Fruit fly (Drosophila melanogaster) whole organism, wandering third instar larva: Measurements from ENCODE around the gene CG7631.

Experiments used
- Abd-B ChIP-seq: fragments of >200 bp; optimal IDR thresholded peaks from 2 replicates; lab custom pipeline; 2017; ENCODE audit warnings: missing biosample characterization, missing genetic modification characterization
- CG32264 ChIP-seq: fragments of 200-800 bp; sonication (Bioruptor generic); optimal IDR thresholded peaks from 2 replicates; lab custom pipeline; 2016; ENCODE audit warnings: missing biosample characterization, missing genetic modification characterization
- CG9705 ChIP-seq: fragments of 200-800 bp; sonication (Bioruptor generic); optimal IDR thresholded peaks from 2 replicates; lab custom pipeline; 2018; ENCODE audit warnings: missing biosample characterization, mild to moderate bottlenecking, missing genetic modification characterization
- Dfd ChIP-seq: fragments of >200 bp; optimal IDR thresholded peaks from 2 replicates; lab custom pipeline; 2017; ENCODE audit warnings: missing biosample characterization, missing genetic modification characterization
- Dif ChIP-seq: fragments of 200-275, 200-300 bp; sonication (Bioruptor generic); optimal IDR thresholded peaks from 2 replicates; lab custom pipeline; 2018; ENCODE audit warnings: missing biosample characterization, missing genetic modification characterization; ENCODE audit not compliant: partially characterized antibody
- GATAd ChIP-seq: sonication (Bioruptor generic); optimal IDR thresholded peaks from 2 replicates; lab custom pipeline; 2016; ENCODE audit warnings: missing biosample characterization, missing genetic modification characterization
- HLH106 ChIP-seq: fragments of 200-800 bp; optimal IDR thresholded peaks from 3 replicates; lab custom pipeline; 2019; ENCODE audit warnings: missing biosample characterization, mild to moderate bottlenecking, missing genetic modification characterization, moderate library complexity
- Hnf4 ChIP-seq: fragments of 200-800 bp; sonication (Bioruptor generic); optimal IDR thresholded peaks from 2 replicates; lab custom pipeline; 2016; ENCODE audit warnings: missing biosample characterization, mild to moderate bottlenecking, missing genetic modification characterization
- Hr78 ChIP-seq: fragments of >200 bp; optimal IDR thresholded peaks from 2 replicates; lab custom pipeline; 2017; ENCODE audit warnings: missing biosample characterization, missing genetic modification characterization
- Jra ChIP-seq: sonication (Bioruptor generic); optimal IDR thresholded peaks from 2 replicates; lab custom pipeline; 2016; ENCODE audit warnings: missing biosample characterization, missing genetic modification characterization
- Mio ChIP-seq: sonication (Bioruptor generic); optimal IDR thresholded peaks from 2 replicates; lab custom pipeline; 2016; ENCODE audit warnings: missing biosample characterization, missing genetic modification characterization
- Myc ChIP-seq: fragments of >200 bp; optimal IDR thresholded peaks from 2 replicates; lab custom pipeline; 2017
- N ChIP-seq: fragments of >200 bp; optimal IDR thresholded peaks from 2 replicates; lab custom pipeline; 2018; ENCODE audit warnings: missing biosample characterization, missing external identifiers, missing genetic modification characterization
- OdsH ChIP-seq: fragments of 200-800 bp; sonication (Bioruptor generic); optimal IDR thresholded peaks from 2 replicates; lab custom pipeline; 2016; ENCODE audit warnings: missing biosample characterization, mild to moderate bottlenecking, missing genetic modification characterization
- Rel ChIP-seq, 2 experiments: fragments of 200-800 bp; sonication (Bioruptor generic) in 1 of 2; optimal IDR thresholded peaks; 2 replicates in 1 of 2; 3 replicates in 1 of 2; lab custom pipeline; 2016 to 2019; ENCODE audit warnings: mild to moderate bottlenecking in 2 of 2, missing biosample characterization in 2 of 2, missing genetic modification characterization in 2 of 2, moderate library complexity in 1 of 2
- Sp1 ChIP-seq: fragments of 200-800 bp; sonication (Bioruptor generic); optimal IDR thresholded peaks from 3 replicates; lab custom pipeline; 2019; ENCODE audit warnings: missing biosample characterization, mild to moderate bottlenecking, missing genetic modification characterization, moderate library complexity
- Vsx2 ChIP-seq: fragments of 200-300, 225-300 bp; sonication (Bioruptor generic); optimal IDR thresholded peaks from 2 replicates; lab custom pipeline; 2018; ENCODE audit warnings: missing biosample characterization, missing genetic modification characterization; ENCODE audit not compliant: partially characterized antibody
- br ChIP-seq: fragments of 200-800 bp; sonication (Bioruptor generic); optimal IDR thresholded peaks from 2 replicates; lab custom pipeline; 2016; ENCODE audit warnings: missing biosample characterization, missing genetic modification characterization
- brk ChIP-seq: fragments of 200-800 bp; sonication (Bioruptor generic); optimal IDR thresholded peaks from 2 replicates; lab custom pipeline; 2016; ENCODE audit warnings: missing biosample characterization, mild to moderate bottlenecking, missing genetic modification characterization
- dl ChIP-seq, 2 experiments: fragments of 175-275, 200-275 bp in 1 of 2; fragments of 200-275 bp in 1 of 2; sonication (Bioruptor generic); optimal IDR thresholded peaks; lab custom pipeline; 2018; ENCODE audit warnings: mild to moderate bottlenecking in 2 of 2, missing biosample characterization in 2 of 2, missing genetic modification characterization in 2 of 2, moderate library complexity in 2 of 2; ENCODE audit not compliant: partially characterized antibody in 2 of 2, insufficient read depth in 1 of 2
- dmrt93B ChIP-seq: fragments of 200-800 bp; sonication (Bioruptor generic); optimal IDR thresholded peaks from 2 replicates; lab custom pipeline; 2018; ENCODE audit warnings: missing biosample characterization, mild to moderate bottlenecking, missing genetic modification characterization
- dsf ChIP-seq: sonication (Bioruptor generic); optimal IDR thresholded peaks from 2 replicates; lab custom pipeline; 2016; ENCODE audit warnings: missing biosample characterization, missing genetic modification characterization, borderline replicate concordance
- ey ChIP-seq: fragments of 200-800 bp; sonication (Bioruptor generic); optimal IDR thresholded peaks from 2 replicates; lab custom pipeline; 2016; ENCODE audit warnings: missing biosample characterization, missing genetic modification characterization
- foxo ChIP-seq, 2 experiments: fragments of 200-800 bp; sonication (Bioruptor generic); optimal IDR thresholded peaks; 2 replicates in 1 of 2; 3 replicates in 1 of 2; lab custom pipeline; 2016 to 2017; ENCODE audit warnings: missing biosample characterization in 2 of 2, missing genetic modification characterization in 2 of 2
- fru ChIP-seq: fragments of 200-800 bp; sonication (Bioruptor generic); optimal IDR thresholded peaks from 3 replicates; lab custom pipeline; 2016; ENCODE audit warnings: missing biosample characterization, mild to moderate bottlenecking, missing genetic modification characterization
- h ChIP-seq: fragments of 200-800 bp; sonication (Bioruptor generic); optimal IDR thresholded peaks from 3 replicates; lab custom pipeline; 2016; ENCODE audit warnings: missing biosample characterization, mild to moderate bottlenecking, missing genetic modification characterization
- jim ChIP-seq: fragments of 175-275, 200-325 bp; sonication (Bioruptor generic); optimal IDR thresholded peaks from 2 replicates; lab custom pipeline; 2016; ENCODE audit warnings: missing biosample characterization, mild to moderate bottlenecking, missing genetic modification characterization
- lola ChIP-seq: fragments of >200 bp; optimal IDR thresholded peaks from 2 replicates; lab custom pipeline; 2017; ENCODE audit warnings: missing biosample characterization, missing genetic modification characterization
- pan ChIP-seq: fragments of >200 bp; optimal IDR thresholded peaks from 2 replicates; lab custom pipeline; 2017
- psq ChIP-seq: fragments of 200-800 bp; sonication (Bioruptor generic); optimal IDR thresholded peaks from 3 replicates; lab custom pipeline; 2017; ENCODE audit warnings: missing biosample characterization, mild to moderate bottlenecking, missing genetic modification characterization, moderate library complexity
- rgr ChIP-seq: fragments of 200-800 bp; sonication (Bioruptor generic); optimal IDR thresholded peaks from 3 replicates; lab custom pipeline; 2016; ENCODE audit warnings: missing biosample characterization, mild to moderate bottlenecking, missing genetic modification characterization
- sage ChIP-seq: fragments of 200-800 bp; sonication (Bioruptor generic); optimal IDR thresholded peaks from 2 replicates; lab custom pipeline; 2016; ENCODE audit warnings: missing biosample characterization, mild to moderate bottlenecking, missing genetic modification characterization
- sv ChIP-seq: fragments of 200-800 bp; sonication (Bioruptor generic); optimal IDR thresholded peaks from 3 replicates; lab custom pipeline; 2016; ENCODE audit warnings: missing biosample characterization, missing genetic modification characterization
- tai ChIP-seq: sonication (Bioruptor generic); optimal IDR thresholded peaks from 2 replicates; lab custom pipeline; 2016; ENCODE audit warnings: missing biosample characterization, missing genetic modification characterization
- usp ChIP-seq: fragments of >200 bp; optimal IDR thresholded peaks from 2 replicates; lab custom pipeline; 2017; ENCODE audit warnings: missing biosample characterization, missing genetic modification characterization
- woc ChIP-seq: sonication (Bioruptor generic); optimal IDR thresholded peaks from 2 replicates; lab custom pipeline; 2016; ENCODE audit warnings: missing biosample characterization, mild to moderate bottlenecking, missing genetic modification characterization

Gene CG7631

dm6 chr2L:15616251-15616650, 12.2 kb upstream of the CG7631 start, which contains the start of gene CG15253:
Gene CG15253 (minus strand): TSS chr2L:15616351.
- TF ChIP-seq Dfd (no peak), tai (GFP tag; lab: Kevin White, UChicago) (no peak), GATAd (GFP tag; lab: Kevin White, UChicago) (no peak), dl (GFP tag; optimal IDR thresholded peaks at IDR 0.05; lab: Kevin White, UChicago; ENCODE audit: insufficient read depth in 1 of 2, partially characterized antibody in 2 of 2) (no peak), dmrt93B (no peak), N (no peak), HLH106 (tag; lab: Kevin White, UChicago) (no peak), Hnf4 (GFP tag; lab: Kevin White, UChicago) (no peak), rgr (GFP tag; lab: Kevin White, UChicago) (no peak), sv (GFP tag; lab: Kevin White, UChicago) (no peak), foxo (GFP tag; optimal IDR thresholded peaks at IDR 0.05; lab: Kevin White, UChicago) (no peak), Vsx2 (no peak), pan (lab: Kevin White, UChicago) (no peak), jim (GFP tag; lab: Kevin White, UChicago) (no peak), h (GFP tag; lab: Kevin White, UChicago) (no peak), ey (GFP tag; lab: Kevin White, UChicago) (no peak), Sp1 (GFP tag; lab: Kevin White, UChicago) (no peak), lola (GFP tag; lab: Kevin White, UChicago) (no peak), Jra (no peak), Dif (GFP tag; lab: Kevin White, UChicago) (no peak)

- TF ChIP-seq sv (GFP tag; lab: Kevin White, UChicago) = no peak
- TF ChIP-seq Jra = no peak
- no peak for TF ChIP-seq GATAd (GFP tag; lab: Kevin White, UChicago)
- no peak for TF ChIP-seq ey (GFP tag; lab: Kevin White, UChicago)
- TF ChIP-seq Hr78 (GFP tag; lab: Kevin White, UChicago) = no peak
- TF ChIP-seq Rel (GFP tag; optimal IDR thresholded peaks at IDR 0.05; lab: Kevin White, UChicago) = no peak
- TF ChIP-seq Rel (tag; optimal IDR thresholded peaks at IDR 0.05; lab: Kevin White, UChicago) = no peak
- no peak for TF ChIP-seq Vsx2
- no peak for TF ChIP-seq lola (GFP tag; lab: Kevin White, UChicago)
- no peak for TF ChIP-seq tai (GFP tag; lab: Kevin White, UChicago)
- TF ChIP-seq HLH106 (tag; lab: Kevin White, UChicago) = no peak
These were observed 11.8 kb upstream of the CG7631 start, which contains the start of gene CG11865 for dm6 chr2L:15616697-15617096. Gene CG11865 (plus strand): TSS chr2L:15616997.

dm6 chr2L:15623458-15623857, 5.0 kb upstream of the CG7631 start, which contains the start of gene Or35a:
Gene Or35a (minus strand): TSS chr2L:15623558.
- no peak for TF ChIP-seq Hr78 (GFP tag; lab: Kevin White, UChicago)
- no peak for TF ChIP-seq Abd-B (GFP tag; lab: Kevin White, UChicago)
- TF ChIP-seq brk = no peak
- TF ChIP-seq foxo (GFP tag; optimal IDR thresholded peaks at IDR 0.05; lab: Kevin White, UChicago) = no peak
- TF ChIP-seq h (GFP tag; lab: Kevin White, UChicago) = no peak
- TF ChIP-seq Myc (lab: Kevin White, UChicago) = no peak
- TF ChIP-seq Sp1 (GFP tag; lab: Kevin White, UChicago) = no peak
- no peak for TF ChIP-seq Vsx2
- TF ChIP-seq dsf = no peak
- no peak for TF ChIP-seq fru (GFP tag; lab: Kevin White, UChicago)
- TF ChIP-seq sv (GFP tag; lab: Kevin White, UChicago) = no peak
- no peak for TF ChIP-seq lola (GFP tag; lab: Kevin White, UChicago)
- TF ChIP-seq GATAd (GFP tag; lab: Kevin White, UChicago) = no peak
- no peak for TF ChIP-seq Jra
- TF ChIP-seq psq (GFP tag; lab: Kevin White, UChicago) = no peak
- TF ChIP-seq jim (GFP tag; lab: Kevin White, UChicago) = no peak
- no peak for TF ChIP-seq dl (GFP tag; optimal IDR thresholded peaks at IDR 0.05; lab: Kevin White, UChicago; ENCODE audit: insufficient read depth in 1 of 2, partially characterized antibody in 2 of 2)
- TF ChIP-seq pan (lab: Kevin White, UChicago) = no peak
- TF ChIP-seq N = no peak

dm6 chr2L:15629596-15630168, 1.2 kb downstream of the CG7631 start, which contains the start of gene CG18480:
Gene CG18480 (plus strand): TSS chr2L:15630002.
- TF ChIP-seq dsf (no peak), CG9705 (GFP tag; lab: Kevin White, UChicago) (no peak), jim (GFP tag; lab: Kevin White, UChicago) (no peak), pan (lab: Kevin White, UChicago) (no peak), br (GFP tag; lab: Kevin White, UChicago) (peak; percentile 66), Hr78 (GFP tag; lab: Kevin White, UChicago) (no peak), fru (GFP tag; lab: Kevin White, UChicago) (peak; percentile 74), Hnf4 (GFP tag; lab: Kevin White, UChicago) (peak; percentile 57), woc (peak; percentile 48), Rel (GFP tag; optimal IDR thresholded peaks at IDR 0.05; lab: Kevin White, UChicago) (no peak), Rel (tag; optimal IDR thresholded peaks at IDR 0.05; lab: Kevin White, UChicago) (no peak), psq (GFP tag; lab: Kevin White, UChicago) (no peak), sage (GFP tag; lab: Kevin White, UChicago) (no peak), Vsx2 (no peak), dl (GFP tag; optimal IDR thresholded peaks at IDR 0.05; lab: Kevin White, UChicago; ENCODE audit: insufficient read depth in 1 of 2, partially characterized antibody in 2 of 2) (no peak), brk (peak; percentile 58), Jra (peak; percentile 64), tai (GFP tag; lab: Kevin White, UChicago) (peak; percentile 16), dmrt93B (peak; percentile 6), h (GFP tag; lab: Kevin White, UChicago) (peak; percentile 79), ey (GFP tag; lab: Kevin White, UChicago) (peak; percentile 68), sv (GFP tag; lab: Kevin White, UChicago) (no peak), Abd-B (GFP tag; lab: Kevin White, UChicago) (no peak), HLH106 (tag; lab: Kevin White, UChicago) (peak; percentile 54), Mio (GFP tag; lab: Kevin White, UChicago) (no peak), CG32264 (GFP tag; lab: Kevin White, UChicago) (no peak), Sp1 (GFP tag; lab: Kevin White, UChicago) (peak; percentile 48), rgr (GFP tag; lab: Kevin White, UChicago) (peak; percentile 76), foxo (GFP tag; optimal IDR thresholded peaks at IDR 0.05; lab: Kevin White, UChicago) (peak in 1 of 2 experiments; percentile 82), usp (GFP tag; lab: Kevin White, UChicago) (no peak), Myc (lab: Kevin White, UChicago) (no peak), OdsH (peak; percentile 59)
